Worm (Caenorhabditis elegans): Measurements from ENCODE around the gene K08D8.12.

K08D8.12 gene

ce11 chrIV:12891080-12891479 is 2.2 kb upstream of the K08D8.12 start:
- no peak for TF ChIP-seq unc-62 (GFP tag; optimal IDR thresholded peaks at IDR 0.05)

ce11 chrIV:12892194-12892593 is 1.1 kb upstream of the K08D8.12 start, which contains the start of gene K08D8.1:
TSS of gene K08D8.1 (plus strand) at chrIV:12892494.
- no peak for TF ChIP-seq unc-62 (GFP tag; optimal IDR thresholded peaks at IDR 0.05)

DNA sequence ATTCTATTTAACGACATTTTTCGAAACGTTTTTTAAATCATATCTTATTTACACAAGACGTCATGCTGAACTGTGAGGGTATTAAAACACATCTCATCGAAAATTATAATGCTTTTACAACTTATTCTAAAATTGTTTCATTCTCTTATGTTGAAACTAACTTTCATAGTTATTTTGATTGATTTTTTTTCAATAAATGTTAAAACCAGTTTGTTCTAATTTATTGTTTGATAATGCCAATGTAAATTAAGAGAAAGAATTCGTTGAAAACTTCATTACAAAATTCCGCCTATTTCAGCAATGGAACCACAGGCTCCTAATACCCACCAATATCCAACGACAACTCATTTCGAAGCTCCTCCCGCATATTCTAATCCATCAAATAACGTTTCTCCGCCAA is 1.7 kb downstream of the K08D8.12 start, which contains the start of gene K08D8.11:
TSS of gene K08D8.11 (plus strand) at position 301 of the 400 bp plus-strand sequence.
- TF ChIP-seq unc-62 (GFP tag; optimal IDR thresholded peaks at IDR 0.05) = no peak

ce11 chrIV:12896371-12896882 is 3.2 kb downstream of the K08D8.12 start, which contains the start of gene K08D8.7:
TSS of gene K08D8.7 (plus strand) at chrIV:12896832.
- TF ChIP-seq unc-62 (GFP tag; optimal IDR thresholded peaks at IDR 0.05) = no peak

ce11 chrIV:12897146-12897545 is 3.9 kb downstream of the K08D8.12 start:
- TF ChIP-seq unc-62 (GFP tag; optimal IDR thresholded peaks at IDR 0.05) = no peak

DNA sequence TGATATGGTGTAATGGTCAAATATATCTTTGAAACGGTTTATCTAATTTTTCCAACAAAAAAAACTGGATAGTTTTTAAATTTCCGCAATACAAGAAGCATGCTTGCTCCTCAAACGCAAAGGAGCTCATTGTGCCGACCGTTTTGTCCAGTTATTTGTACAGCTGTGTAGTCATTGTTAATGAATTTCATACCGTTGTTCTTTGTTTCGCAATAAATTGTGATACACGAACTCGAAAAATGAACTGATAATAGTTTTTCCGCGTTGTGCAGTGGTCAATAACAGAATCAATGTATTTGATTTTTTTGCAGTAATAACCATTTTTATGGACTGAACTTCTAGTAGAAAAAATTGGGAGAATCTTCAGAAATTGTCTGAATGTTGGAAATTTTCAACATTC is 5.6 kb downstream of the K08D8.12 start:
- no peak for TF ChIP-seq unc-62 (GFP tag; optimal IDR thresholded peaks at IDR 0.05)

DNA sequence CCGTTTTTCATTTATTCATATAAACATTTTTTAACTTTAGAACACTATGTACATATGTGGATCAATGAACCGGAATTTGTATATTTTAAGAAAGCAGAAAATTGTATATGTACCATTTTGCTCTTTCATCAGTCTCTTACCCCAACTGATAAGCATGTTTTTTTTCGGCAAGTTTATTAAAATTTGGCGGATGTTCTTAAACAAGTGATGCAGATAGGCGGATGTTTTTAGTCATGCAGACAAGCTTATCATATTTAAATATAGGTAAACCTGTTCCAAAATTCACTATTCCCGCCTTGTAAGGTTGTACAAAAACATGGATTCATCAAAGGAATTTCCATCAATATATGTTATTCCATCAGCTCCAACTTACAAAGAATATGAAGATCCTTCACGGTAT is 6.1 kb downstream of the K08D8.12 start, which contains the start of gene K08D8.9:
TSS of gene K08D8.9 (plus strand) at position 301 of the 400 bp plus-strand sequence.
- no peak for TF ChIP-seq unc-62 (GFP tag; optimal IDR thresholded peaks at IDR 0.05)

- TF ChIP-seq unc-62 (GFP tag; optimal IDR thresholded peaks at IDR 0.05) = no peak
These were observed 7.0 kb downstream of the K08D8.12 start, which contains the start of gene K08D8.10 for ce11 chrIV:12900267-12900666. TSS of gene K08D8.10 (plus strand) at chrIV:12900567.

DNA sequence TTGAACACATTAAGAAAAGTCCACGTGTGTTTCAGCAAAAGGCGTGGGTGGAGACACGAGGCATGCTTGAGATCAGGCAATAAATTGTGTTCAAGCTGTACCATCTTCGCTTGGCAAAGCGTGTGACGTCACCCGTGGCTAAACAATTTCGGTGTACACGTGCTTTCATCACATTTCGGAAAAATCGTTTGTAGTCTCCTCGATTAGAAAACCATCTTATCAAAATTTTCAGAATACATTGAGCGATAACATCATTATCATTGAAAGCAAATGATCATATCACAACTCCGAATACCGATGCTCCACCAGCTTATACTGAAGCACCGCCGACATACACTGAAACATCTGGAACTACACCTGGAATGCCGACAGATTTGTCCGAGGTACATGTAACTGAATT is 8.3 kb downstream of the K08D8.12 start:
- TF ChIP-seq unc-62 (GFP tag; optimal IDR thresholded peaks at IDR 0.05) = no peak

DNA sequence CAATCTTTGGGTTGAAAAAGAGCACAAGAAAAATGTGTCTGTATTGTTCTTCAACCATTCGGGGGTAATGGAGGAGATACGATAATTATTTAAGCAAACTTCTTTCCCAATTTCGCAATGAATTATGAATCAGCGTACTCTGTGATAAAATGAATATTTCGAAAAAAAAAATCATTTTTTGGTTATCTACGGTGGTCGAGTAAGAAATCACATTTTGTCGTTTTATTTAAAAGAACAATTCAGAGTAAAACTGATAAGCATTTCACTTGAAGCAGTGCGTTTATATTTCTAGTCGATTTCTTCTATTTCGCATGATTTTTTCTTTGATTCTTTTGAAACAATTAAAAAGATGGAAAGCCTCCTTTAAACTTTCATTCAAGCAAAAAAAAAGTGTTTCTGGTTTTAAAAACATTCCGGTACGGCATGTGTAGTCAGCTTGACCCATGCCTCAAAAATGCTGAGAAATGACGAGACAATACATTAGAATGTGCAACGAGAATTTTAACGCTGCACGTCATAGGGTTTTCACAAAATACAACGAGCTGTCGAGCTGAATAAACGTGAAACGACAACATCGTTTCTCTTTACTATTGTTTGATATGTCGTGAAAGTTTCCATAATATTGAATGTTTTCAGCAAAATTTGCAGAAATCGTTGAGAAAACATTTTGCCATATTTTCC is 9.3 kb downstream of the K08D8.12 start, which contains the start of gene K08D8.2:
TSS of gene K08D8.2 (plus strand) at position 631 of the 681 bp plus-strand sequence.
- no peak for TF ChIP-seq unc-62 (GFP tag; optimal IDR thresholded peaks at IDR 0.05)

ce11 chrIV:12903687-12904086 is 10.4 kb downstream of the K08D8.12 start:
- TF ChIP-seq unc-62 (GFP tag; optimal IDR thresholded peaks at IDR 0.05) = no peak

- no peak for TF ChIP-seq unc-62 (GFP tag; optimal IDR thresholded peaks at IDR 0.05)
These were observed 13.3 kb downstream of the K08D8.12 start, which contains the start of gene K08D8.3 for ce11 chrIV:12906529-12906928. TSS of gene K08D8.3 (minus strand) at chrIV:12906659.

- no peak for TF ChIP-seq unc-62 (GFP tag; optimal IDR thresholded peaks at IDR 0.05)
These were observed 16.6 kb downstream of the K08D8.12 start, which contains the start of gene K08D8.4 for ce11 chrIV:12909871-12910270. TSS of gene K08D8.4 (minus strand) at chrIV:12909998.

DNA sequence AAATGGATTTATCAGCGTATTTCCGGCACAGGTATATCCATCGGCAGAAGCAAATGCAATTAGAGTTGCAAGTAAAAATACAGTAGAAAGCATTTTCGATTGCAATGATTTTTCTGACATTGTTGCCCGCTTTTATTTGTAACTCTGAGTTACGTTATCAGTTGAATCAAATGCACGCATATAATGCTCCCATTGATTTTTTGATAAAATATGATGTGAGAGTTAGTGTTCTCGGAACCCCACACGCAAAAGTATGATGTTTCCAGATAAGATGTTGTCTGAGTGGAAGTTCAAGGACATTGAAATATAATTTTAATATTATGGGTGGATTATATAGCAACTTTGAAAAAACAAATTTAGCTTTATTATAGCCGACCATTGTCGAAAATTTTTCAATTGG is 18.7 kb downstream of the K08D8.12 start, which contains the start of gene K08D8.5:
TSS of gene K08D8.5 (minus strand) at position 140 of the 400 bp plus-strand sequence.
- no peak for TF ChIP-seq unc-62 (GFP tag; optimal IDR thresholded peaks at IDR 0.05)

- TF ChIP-seq unc-62 (GFP tag; optimal IDR thresholded peaks at IDR 0.05) = no peak
These were observed 21.3 kb downstream of the K08D8.12 start, which contains the start of gene irg-6 for ce11 chrIV:12914532-12915019. TSS of gene irg-6 (minus strand) at chrIV:12914969.

ce11 chrIV:12915479-12915878 is 22.2 kb downstream of the K08D8.12 start, which contains the start of gene srz-15:
TSS of gene srz-15 (plus strand) at chrIV:12915779.
- no peak for TF ChIP-seq unc-62 (GFP tag; optimal IDR thresholded peaks at IDR 0.05)

DNA sequence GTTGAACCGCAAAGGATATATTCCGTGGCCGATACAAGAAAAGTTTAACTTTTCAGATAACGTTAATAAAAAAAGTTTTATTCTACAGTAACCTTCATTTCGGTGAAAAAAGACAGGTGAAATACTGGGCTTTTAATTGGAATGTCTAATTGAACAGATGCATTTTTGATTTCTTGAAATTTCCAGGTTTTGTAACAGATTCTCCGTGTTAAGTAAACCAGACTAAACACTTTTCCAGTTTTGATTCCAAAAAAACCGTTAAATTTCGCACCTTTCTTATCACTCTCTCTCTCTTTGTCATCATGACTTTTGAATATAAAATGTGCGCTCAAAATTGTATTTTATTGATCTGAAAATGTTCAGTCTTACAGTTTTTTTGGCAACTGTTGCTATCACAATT is 25.0 kb downstream of the K08D8.12 start, which contains the start of gene C32H11.3:
TSS of gene C32H11.3 (plus strand) at position 301 of the 400 bp plus-strand sequence.
- TF ChIP-seq unc-62 (GFP tag; optimal IDR thresholded peaks at IDR 0.05) = no peak

All from whole organism, dauer.